Worm (Caenorhabditis elegans) whole organism, L4/young adult: ENCODE data around the gene T09F5.20.

ENCODE experiments used
- W03F9.2 ChIP-seq: fragments of 150-350 bp; optimal IDR thresholded peaks from 2 replicates; lab custom pipeline; 2014; ENCODE audit warnings: missing biosample characterization, missing genetic modification characterization
- dao-5 ChIP-seq: sonication (generic microtip); optimal IDR thresholded peaks from 2 replicates; lab custom pipeline; 2016; ENCODE audit warnings: missing genotype, missing genetic modification characterization, moderate library complexity, missing compliant biosample characterization
- him-1 ChIP-seq: sonication (generic microtip); optimal IDR thresholded peaks from 2 replicates; lab custom pipeline; 2016; ENCODE audit warnings: missing genotype, missing genetic modification reagents, missing genetic modification characterization, missing compliant biosample characterization

The T09F5.20 gene

ce11 chrV:15147776-15148175, at the start of gene T09F5.20:
T09F5.20 (minus strand) TSS chrV:15147876.
- TF ChIP-seq dao-5 (tag; lab: Kevin White, UChicago) (no peak), him-1 (tag; lab: Kevin White, UChicago) (no peak), W03F9.2 (no peak)

- TF ChIP-seq him-1 (tag; lab: Kevin White, UChicago): no peak
- TF ChIP-seq W03F9.2: no peak
- TF ChIP-seq dao-5 (tag; lab: Kevin White, UChicago): no peak
Observed at ce11 chrV:15193909-15194308, 46.2 kb upstream of the T09F5.20 start, which contains the start of gene Y75B12B.13. Y75B12B.13 (minus strand) TSS chrV:15194009.

DNA sequence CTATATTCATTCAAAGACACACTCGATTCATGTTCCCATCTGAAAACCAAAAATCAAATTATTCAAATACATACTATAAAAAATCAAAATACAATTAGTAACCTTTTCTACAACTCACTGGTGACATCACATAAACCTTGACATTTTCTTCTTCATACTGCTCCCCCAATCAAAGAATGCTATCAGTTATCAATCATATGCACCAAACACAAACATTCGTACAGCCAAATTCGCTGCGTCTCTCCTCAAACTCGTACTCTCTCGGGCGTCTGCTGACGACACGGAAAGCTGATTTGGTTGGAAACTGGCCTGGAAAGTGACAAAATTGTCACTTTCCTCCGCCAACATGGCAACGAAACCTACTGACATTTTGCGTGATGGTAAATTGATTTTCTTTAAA, 44.7 kb upstream of the T09F5.20 start, which contains the start of gene plc-2:
plc-2 (plus strand) TSS at position 196 of the 400 bp plus-strand sequence.
- TF ChIP-seq him-1 (tag; lab: Kevin White, UChicago): no peak
- no peak for TF ChIP-seq dao-5 (tag; lab: Kevin White, UChicago)
- TF ChIP-seq W03F9.2: no peak

- TF ChIP-seq W03F9.2: no peak
- no peak for TF ChIP-seq dao-5 (tag; lab: Kevin White, UChicago)
- no peak for TF ChIP-seq him-1 (tag; lab: Kevin White, UChicago)
Observed at ce11 chrV:15191971-15192370, 44.3 kb upstream of the T09F5.20 start.

ce11 chrV:15190903-15191302, 43.2 kb upstream of the T09F5.20 start, which contains the start of gene Y75B12B.11:
Y75B12B.11 (plus strand) TSS chrV:15191296.
- TF ChIP-seq W03F9.2 (peak; percentile 43), him-1 (tag; lab: Kevin White, UChicago) (no peak), dao-5 (tag; lab: Kevin White, UChicago) (peak; percentile 95)

- TF ChIP-seq dao-5 (tag; lab: Kevin White, UChicago): no peak
- TF ChIP-seq W03F9.2: peak; percentile 92
- TF ChIP-seq him-1 (tag; lab: Kevin White, UChicago): no peak
Observed at ce11 chrV:15189567-15189966, 41.9 kb upstream of the T09F5.20 start, which contains the start of gene cyn-3. cyn-3 (plus strand) TSS chrV:15189927.

DNA sequence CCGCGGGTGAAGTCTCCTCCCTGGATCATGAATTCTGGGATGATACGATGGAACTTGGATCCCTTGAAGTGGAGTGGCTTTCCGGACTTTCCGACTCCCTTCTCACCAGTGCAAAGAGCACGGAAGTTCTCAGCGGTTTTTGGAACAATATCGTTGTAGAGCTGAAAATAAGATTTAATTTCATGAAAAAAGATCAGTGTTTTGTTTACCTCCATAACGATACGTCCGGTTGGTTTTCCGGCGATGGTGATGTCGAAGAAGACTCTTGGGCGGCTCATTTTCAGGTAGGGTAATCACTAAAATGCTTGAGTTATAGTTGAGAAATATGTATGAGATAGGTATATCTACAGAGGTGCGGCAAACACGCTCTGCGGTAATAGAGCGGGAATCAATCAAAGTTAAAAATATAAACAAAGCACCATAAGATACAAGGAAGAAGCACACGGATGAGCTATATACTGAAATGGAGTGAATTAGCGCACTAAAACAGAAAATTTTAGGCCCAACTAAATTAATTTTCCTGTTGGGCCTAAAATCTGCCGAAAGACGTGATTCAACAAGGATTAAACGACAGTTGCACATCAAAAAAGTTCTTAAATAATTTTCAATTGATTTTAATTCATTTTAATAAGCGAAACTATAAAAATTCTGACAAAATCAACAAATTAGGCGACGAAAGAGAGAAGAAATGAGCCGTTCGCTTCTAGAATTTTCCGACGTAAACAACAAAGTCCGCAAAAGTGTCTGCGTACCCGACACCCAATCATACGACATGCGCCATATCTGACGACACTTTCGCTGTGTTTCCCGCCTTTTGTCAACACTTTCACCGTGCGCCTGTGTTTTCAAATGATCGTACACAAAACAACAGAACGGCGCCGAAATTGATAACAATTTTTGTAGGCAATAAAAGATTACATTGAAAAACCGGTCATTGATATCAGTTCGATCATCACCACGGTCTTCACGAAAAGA, 39.7 kb upstream of the T09F5.20 start, which contains the start of the genes cyn-7 and bath-36:
cyn-7 (minus strand) TSS at position 296 of the 975 bp plus-strand sequence.
bath-36 (plus strand) TSS at position 806 of the 975 bp plus-strand sequence.
- TF ChIP-seq him-1 (tag; lab: Kevin White, UChicago) (no peak), W03F9.2 (peak; percentile 51)

- no peak for TF ChIP-seq him-1 (tag; lab: Kevin White, UChicago)
- no peak for TF ChIP-seq dao-5 (tag; lab: Kevin White, UChicago)
Observed at ce11 chrV:15186259-15186927, 38.7 kb upstream of the T09F5.20 start, which contains the start of gene Y75B12B.3. Y75B12B.3 (minus strand) TSS chrV:15186279.

DNA sequence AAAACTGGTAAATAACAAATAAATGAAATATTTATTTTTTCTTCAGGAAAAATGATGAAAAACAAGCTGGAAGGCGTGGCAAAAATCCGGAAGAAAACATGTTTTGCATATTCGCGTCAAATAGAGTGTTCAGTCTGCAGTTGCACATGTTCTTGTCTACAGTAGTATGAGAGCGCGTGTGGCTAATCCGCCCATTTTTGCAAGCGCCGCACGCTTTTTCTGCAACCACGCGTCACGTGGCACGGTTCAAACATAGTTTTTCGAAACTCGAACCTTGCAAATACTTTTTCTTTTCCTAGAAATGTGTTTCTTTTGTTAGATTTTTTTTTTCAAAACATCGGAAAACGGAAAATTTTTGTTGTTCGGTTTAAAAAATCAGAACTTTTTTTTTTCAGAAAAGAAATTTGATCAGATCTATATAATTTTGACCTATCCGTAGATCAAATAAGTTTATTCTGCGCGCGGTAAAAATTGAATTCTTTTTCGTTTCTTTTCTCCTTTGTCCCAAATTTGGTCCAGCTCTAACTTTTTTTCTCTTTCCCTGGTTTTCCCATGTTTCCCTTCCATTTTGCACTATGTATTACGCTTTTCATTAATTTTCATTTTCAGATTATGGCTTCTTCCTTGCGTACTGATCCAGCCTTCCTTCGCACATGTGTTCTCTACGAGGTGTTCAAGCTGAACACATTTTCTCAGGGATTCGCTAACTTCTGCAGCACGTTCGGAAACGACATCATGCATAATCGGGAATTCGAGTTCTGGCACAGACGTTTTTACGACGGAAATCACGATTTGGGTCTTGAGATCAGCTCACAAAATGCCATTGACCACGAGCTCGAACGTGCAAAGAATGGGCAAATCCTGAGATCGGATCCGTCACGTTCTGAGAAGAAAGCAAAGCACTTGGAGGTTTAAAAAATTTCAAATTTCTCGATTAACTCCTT, 36.7 kb upstream of the T09F5.20 start, which contains the start of gene Y75B12B.1:
Y75B12B.1 (plus strand) TSS at position 603 of the 944 bp plus-strand sequence.
- TF ChIP-seq him-1 (tag; lab: Kevin White, UChicago) (no peak), W03F9.2 (peak; percentile 52)

DNA sequence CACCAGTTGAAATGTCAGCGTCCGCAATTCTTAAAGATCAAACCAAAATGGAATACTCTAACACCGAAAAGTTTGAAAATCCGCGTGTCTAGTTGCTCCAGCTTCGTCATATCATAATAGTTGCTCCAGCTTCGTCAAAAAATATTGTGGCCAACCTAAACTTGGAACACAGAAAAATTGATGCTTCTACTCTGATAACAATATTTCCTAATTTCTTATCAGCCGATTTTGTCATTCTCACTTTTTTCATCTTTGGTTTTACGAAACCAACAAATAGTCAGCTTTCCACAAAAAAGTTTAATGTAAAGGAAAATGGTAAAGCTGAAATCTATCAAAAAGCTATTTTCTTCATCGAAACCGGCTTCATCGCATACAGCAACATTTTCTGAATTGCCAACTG, 34.7 kb upstream of the T09F5.20 start, which contains the start of gene fbxa-84:
fbxa-84 (plus strand) TSS at position 34 of the 400 bp plus-strand sequence.
- TF ChIP-seq him-1 (tag; lab: Kevin White, UChicago) (no peak), dao-5 (tag; lab: Kevin White, UChicago) (no peak), W03F9.2 (no peak)

- TF ChIP-seq W03F9.2 (no peak), him-1 (tag; lab: Kevin White, UChicago) (no peak), dao-5 (tag; lab: Kevin White, UChicago) (no peak)
Observed at ce11 chrV:15181899-15182298, 34.2 kb upstream of the T09F5.20 start.

ce11 chrV:15179757-15180156, 32.1 kb upstream of the T09F5.20 start, which contains the start of gene T09F5.10:
T09F5.10 (plus strand) TSS chrV:15180057.
- TF ChIP-seq W03F9.2: no peak
- TF ChIP-seq him-1 (tag; lab: Kevin White, UChicago): no peak
- no peak for TF ChIP-seq dao-5 (tag; lab: Kevin White, UChicago)
